Worm (Caenorhabditis elegans) whole organism, L2 larva: ENCODE data around the gene C02G6.3.

Source experiments
- lin-39 ChIP-seq: fragments of 150-350 bp; optimal IDR thresholded peaks from 2 replicates; lab custom pipeline; 2014; ENCODE audit warnings: missing biosample characterization, missing genetic modification reagents, missing genetic modification characterization
- mab-5 ChIP-seq: fragments of 150-350 bp; optimal IDR thresholded peaks from 2 replicates; lab custom pipeline; 2014; ENCODE audit warnings: missing biosample characterization, missing genetic modification characterization
- nhr-6 ChIP-seq: fragments of 150-350 bp; optimal IDR thresholded peaks from 2 replicates; lab custom pipeline; 2014; ENCODE audit warnings: missing biosample characterization, missing genetic modification characterization
- skn-1 ChIP-seq: sonication (generic microtip); optimal IDR thresholded peaks from 2 replicates; lab custom pipeline; 2017; ENCODE audit warnings: missing biosample characterization, missing genetic modification characterization
- sma-3 ChIP-seq: sonication (generic microtip); optimal IDR thresholded peaks from 2 replicates; lab custom pipeline; 2016; ENCODE audit warnings: missing genetic modification reagents, missing genetic modification characterization, missing compliant biosample characterization
- unc-39 ChIP-seq: fragments of 150-350 bp; optimal IDR thresholded peaks from 2 replicates; lab custom pipeline; 2014; ENCODE audit warnings: missing biosample characterization, missing genetic modification characterization
- ztf-4 ChIP-seq: fragments of 150-350 bp; optimal IDR thresholded peaks from 2 replicates; lab custom pipeline; 2014; ENCODE audit warnings: missing biosample characterization, missing genetic modification characterization

ce11 chrV:5833531-5833930 lies 46.6 kb upstream of the C02G6.3 start, which contains the start of gene srh-76:
- TF ChIP-seq unc-39 (tag; lab: Kevin White, UChicago) (no peak), skn-1 (tag; lab: Kevin White, UChicago) (no peak), mab-5 (tag; lab: Kevin White, UChicago) (no peak), sma-3 (GFP tag; lab: Kevin White, UChicago) (no peak), nhr-6 (tag; lab: Kevin White, UChicago) (no peak), lin-39 (tag; lab: Kevin White, UChicago) (no peak), ztf-4 (tag; lab: Kevin White, UChicago) (no peak)
